Worm (Caenorhabditis elegans) whole organism, late embryonic: ENCODE results near the gene nhr-109.

Experiments used
- ets-4 ChIP-seq: sonication (generic microtip); optimal IDR thresholded peaks from 2 replicates; lab custom pipeline; 2016; ENCODE audit warnings: missing genetic modification characterization, missing compliant biosample characterization
- fkh-10 ChIP-seq: fragments of 150-350 bp; optimal IDR thresholded peaks from 2 replicates; lab custom pipeline; 2014; ENCODE audit warnings: missing biosample characterization, missing genetic modification reagents, missing genetic modification characterization

- TF ChIP-seq fkh-10 (GFP tag; lab: Kevin White, UChicago) (no peak), ets-4 (tag; lab: Kevin White, UChicago) (no peak)
Observed at ce11 chrII:4438601-4439000, 5.4 kb downstream of the nhr-109 start, which contains the start of gene nhr-16.
